Fruit fly (Drosophila melanogaster): Measurements from ENCODE around the gene SLIRP1.

Gene SLIRP1

dm6 chrX:21345036-21345500 lies 26.0 kb upstream of the SLIRP1 start, which contains the start of gene dod (continued):
- TF ChIP-seq CG34422 (GFP tag; IDR thresholded peaks at IDR 0.05) (peak; percentile 70), ab (GFP tag; optimal IDR thresholded peaks at IDR 0.05) (no peak), CG6791 (GFP tag; IDR thresholded peaks at IDR 0.05; ENCODE audit: partially characterized antibody) (peak; percentile 79), CG10959 (GFP tag; IDR thresholded peaks at IDR 0.05) (no peak), CG33213 (GFP tag; optimal IDR thresholded peaks at IDR 0.05) (peak; percentile 73), CG10274 (GFP tag; optimal IDR thresholded peaks at IDR 0.05) (no peak), CG1792 (GFP tag; optimal IDR thresholded peaks at IDR 0.05) (peak; percentile 25), Sry-δ (GFP tag; optimal IDR thresholded peaks at IDR 0.05) (peak; percentile 82), so (GFP tag; IDR thresholded peaks at IDR 0.05) (no peak), B-H1 (GFP tag; IDR thresholded peaks at IDR 0.05) (no peak), CG11093 (GFP tag; IDR thresholded peaks at IDR 0.05) (no peak), Hmx (GFP tag; optimal IDR thresholded peaks at IDR 0.05) (no peak), pan (optimal IDR thresholded peaks at IDR 0.05) (no peak), pan (GFP tag; optimal IDR thresholded peaks at IDR 0.05 in 1 of 2, IDR thresholded peaks at IDR 0.05 in 1 of 2) (peak in 1 of 2 experiments; percentile 54), CG2129 (GFP tag; IDR thresholded peaks at IDR 0.05; ENCODE audit: partially characterized antibody) (peak; percentile 53; the same call in 1 of the 2 replicates), CG11696 (GFP tag; IDR thresholded peaks at IDR 0.05) (peak; percentile 99), CG12744 (GFP tag; optimal IDR thresholded peaks at IDR 0.05) (peak; percentile 35), HmgZ (tag; optimal IDR thresholded peaks at IDR 0.05) (peak; percentile 62), CG14860 (GFP tag; IDR thresholded peaks at IDR 0.05; ENCODE audit: partially characterized antibody) (peak; percentile 62; the same call in 2 of the 3 replicates), Fer2 (tag; optimal IDR thresholded peaks at IDR 0.05) (no peak), CG14667 (GFP tag; IDR thresholded peaks at IDR 0.05) (no peak), gsb (GFP tag; IDR thresholded peaks at IDR 0.05) (no peak), org-1 (GFP tag; optimal IDR thresholded peaks at IDR 0.05) (peak; percentile 25), ham (GFP tag; IDR thresholded peaks at IDR 0.05) (no peak), eve (GFP tag; optimal IDR thresholded peaks at IDR 0.05) (no peak), CG2889 (GFP tag; IDR thresholded peaks at IDR 0.05) (0 out of 3 replicates have a peak, but pooled peaks have one; percentile 9), chn (GFP tag; optimal IDR thresholded peaks at IDR 0.05) (peak; percentile 13), Mrtf (GFP tag; IDR thresholded peaks at IDR 0.05) (no peak), CG17385 (GFP tag; optimal IDR thresholded peaks at IDR 0.05) (peak; percentile 54), br (optimal IDR thresholded peaks at IDR 0.05) (no peak), disco-r (GFP tag; optimal IDR thresholded peaks at IDR 0.05) (no peak), NFAT (GFP tag; IDR thresholded peaks at IDR 0.05) (peak; percentile 61; the same call in 1 of the 2 replicates), Eip74EF (GFP tag; optimal IDR thresholded peaks at IDR 0.05) (peak in 1 of 2 experiments; percentile 66), Doc2 (GFP tag; IDR thresholded peaks at IDR 0.05) (no peak), hbn (GFP tag; IDR thresholded peaks at IDR 0.05; ENCODE audit: partially characterized antibody) (peak; percentile 67), Abd-B (GFP tag; optimal IDR thresholded peaks at IDR 0.05) (no peak), exex (tag; optimal IDR thresholded peaks at IDR 0.05) (no peak), CG4328 (GFP tag; optimal IDR thresholded peaks at IDR 0.05) (peak; percentile 18), CG13287 (GFP tag; IDR thresholded peaks at IDR 0.05; ENCODE audit: partially characterized antibody) (peak; percentile 86), Nf-YB (GFP tag; optimal IDR thresholded peaks at IDR 0.05) (peak; percentile 37), CG14441 (GFP tag; IDR thresholded peaks at IDR 0.05) (peak; percentile 37; the same call in 1 of the 2 replicates), stc (GFP tag; IDR thresholded peaks at IDR 0.05) (peak; percentile 44; the same call in 1 of the 2 replicates), CG9817 (tag; optimal IDR thresholded peaks at IDR 0.05) (peak; percentile 31), CG12155 (GFP tag; optimal IDR thresholded peaks at IDR 0.05) (peak; percentile 20), CG30403 (GFP tag; optimal IDR thresholded peaks at IDR 0.05) (peak; percentile 51), CG2120 (GFP tag; optimal IDR thresholded peaks at IDR 0.05) (peak; percentile 72), slbo (GFP tag; IDR thresholded peaks at IDR 0.05) (peak; percentile 72), jumu (GFP tag; optimal IDR thresholded peaks at IDR 0.05) (peak; percentile 46)

Measured in whole organism, embryonic.